Fruit fly (Drosophila melanogaster) whole organism, prepupa: ENCODE data around the gene Alp12.
A peak's percentile ranks its signal among the peaks of the same experiment; 100 is the strongest.

Source experiments
- CG10631 ChIP-seq: fragments of 200-800 bp; sonication (Bioruptor generic); optimal IDR thresholded peaks from 2 replicates; lab custom pipeline; 2016; ENCODE audit warnings: missing biosample characterization, missing genetic modification characterization
- CG10669 ChIP-seq: fragments of 200-800 bp; sonication (Bioruptor generic); optimal IDR thresholded peaks from 3 replicates; lab custom pipeline; 2018; ENCODE audit warnings: missing biosample characterization, mild to moderate bottlenecking, missing genetic modification characterization, moderate library complexity
- CG3032 ChIP-seq: fragments of 200-800 bp; optimal IDR thresholded peaks from 2 replicates; lab custom pipeline; 2019; ENCODE audit warnings: missing biosample characterization, mild to moderate bottlenecking, missing genetic modification characterization, moderate library complexity
- CG31627 ChIP-seq: fragments of 200-800 bp; sonication (Bioruptor generic); optimal IDR thresholded peaks from 3 replicates; lab custom pipeline; 2016; ENCODE audit warnings: missing biosample characterization, missing genetic modification characterization
- CG32006 ChIP-seq: fragments of 200-800 bp; sonication (Bioruptor generic); optimal IDR thresholded peaks from 3 replicates; lab custom pipeline; 2017; ENCODE audit warnings: missing biosample characterization, mild to moderate bottlenecking, missing genetic modification characterization
- CG3919 ChIP-seq: fragments of 200-800 bp; sonication (Bioruptor generic); optimal IDR thresholded peaks from 3 replicates; lab custom pipeline; 2016; ENCODE audit warnings: missing biosample characterization, missing genetic modification characterization
- CG4318 ChIP-seq: fragments of 200-800 bp; sonication (Bioruptor generic); optimal IDR thresholded peaks from 3 replicates; lab custom pipeline; 2017; ENCODE audit warnings: missing biosample characterization, mild to moderate bottlenecking, missing genetic modification characterization
- CG6276 ChIP-seq: fragments of 200-800 bp; sonication (Bioruptor generic); optimal IDR thresholded peaks from 2 replicates; lab custom pipeline; 2017; ENCODE audit warnings: missing biosample characterization, mild to moderate bottlenecking, missing genetic modification characterization
- CG7368 ChIP-seq: fragments of 200-800 bp; sonication (Bioruptor generic); optimal IDR thresholded peaks from 3 replicates; lab custom pipeline; 2016; ENCODE audit warnings: missing biosample characterization, missing genetic modification characterization
- CG8119 ChIP-seq: fragments of 200-800 bp; sonication (Bioruptor generic); IDR thresholded peaks from 3 replicates; pipeline ENCODE4 v1.3.6; 2022; ENCODE audit warnings: missing biosample characterization, missing genetic modification characterization
- CG8319 ChIP-seq: fragments of 200-800 bp; sonication (Bioruptor generic); optimal IDR thresholded peaks from 3 replicates; lab custom pipeline; 2016; ENCODE audit warnings: missing biosample characterization, missing genetic modification characterization
- CG8632 ChIP-seq: fragments of 200-800 bp; sonication (Bioruptor generic); optimal IDR thresholded peaks from 3 replicates; lab custom pipeline; 2016; ENCODE audit warnings: missing biosample characterization, missing genetic modification characterization
- Eip75B ChIP-seq: fragments of 200-800 bp; sonication (Bioruptor generic); optimal IDR thresholded peaks from 3 replicates; lab custom pipeline; 2016; ENCODE audit warnings: missing biosample characterization, missing genetic modification characterization
- Eip78C ChIP-seq: fragments of 200-800 bp; sonication (Bioruptor generic); peaks from one replicate; lab custom pipeline; 2016; ENCODE audit warnings: missing biosample characterization, missing genetic modification characterization
- Ets96B ChIP-seq: fragments of 200-800 bp; optimal IDR thresholded peaks from 2 replicates; lab custom pipeline; 2019; ENCODE audit warnings: missing biosample characterization, mild to moderate bottlenecking, missing genetic modification characterization, moderate library complexity
- Hr39 ChIP-seq: fragments of 200-800 bp; sonication (Bioruptor generic); optimal IDR thresholded peaks from 2 replicates; lab custom pipeline; 2016; ENCODE audit warnings: missing biosample characterization, missing genetic modification characterization
- Hr4 ChIP-seq: fragments of 200-800 bp; sonication (Bioruptor generic); optimal IDR thresholded peaks from 3 replicates; lab custom pipeline; 2016; ENCODE audit warnings: missing biosample characterization, missing genetic modification characterization
- OdsH ChIP-seq: fragments of 200-800 bp; sonication (Bioruptor generic); optimal IDR thresholded peaks from 3 replicates; lab custom pipeline; 2016; ENCODE audit warnings: missing biosample characterization, missing genetic modification characterization
- Smox ChIP-seq: fragments of 200-800 bp; sonication (Bioruptor generic); optimal IDR thresholded peaks from 3 replicates; lab custom pipeline; 2016; ENCODE audit warnings: missing biosample characterization, missing genetic modification characterization
- Sox14 ChIP-seq: fragments of 200-800 bp; sonication (Bioruptor generic); optimal IDR thresholded peaks from 3 replicates; lab custom pipeline; 2016; ENCODE audit warnings: missing biosample characterization, missing genetic modification characterization
- Sox15 ChIP-seq: fragments of 200-800 bp; sonication (Bioruptor generic); optimal IDR thresholded peaks from 3 replicates; lab custom pipeline; 2016; ENCODE audit warnings: missing biosample characterization, missing genetic modification characterization
- dsx ChIP-seq: fragments of 200-800 bp; optimal IDR thresholded peaks from 3 replicates; lab custom pipeline; 2019; ENCODE audit warnings: missing biosample characterization, mild to moderate bottlenecking, missing genetic modification characterization, moderate library complexity; ENCODE audit not compliant: poor library complexity, severe bottlenecking
- eg ChIP-seq: fragments of 200-800 bp; sonication (Bioruptor generic); IDR thresholded peaks from 3 replicates; pipeline ENCODE4 v1.3.6; 2022; ENCODE audit warnings: missing biosample characterization, missing genetic modification characterization
- fd85E ChIP-seq: fragments of 200-800 bp; sonication (Bioruptor generic); optimal IDR thresholded peaks from 3 replicates; lab custom pipeline; 2016; ENCODE audit warnings: missing biosample characterization, missing genetic modification characterization
- pdm3 ChIP-seq: fragments of 200-800 bp; sonication (Bioruptor generic); optimal IDR thresholded peaks from 3 replicates; lab custom pipeline; 2016; ENCODE audit warnings: missing biosample characterization, missing genetic modification characterization
- salr ChIP-seq, 2 experiments: fragments of 200-800 bp; sonication (Bioruptor generic); optimal IDR thresholded peaks; 3 replicates each; lab custom pipeline; 2016 to 2018; ENCODE audit warnings: missing biosample characterization in 2 of 2, missing genetic modification characterization in 2 of 2, mild to moderate bottlenecking in 1 of 2
- spab ChIP-seq: fragments of 200-800 bp; sonication (Bioruptor generic); optimal IDR thresholded peaks from 2 replicates; lab custom pipeline; 2017; ENCODE audit warnings: missing biosample characterization, mild to moderate bottlenecking, missing genetic modification characterization, missing genetic modification reagents
- svp ChIP-seq: fragments of 200-800 bp; sonication (Bioruptor generic); peaks from one replicate; lab custom pipeline; 2016; ENCODE audit warnings: missing biosample characterization, missing genetic modification characterization
- topi ChIP-seq: fragments of 200-800 bp; sonication (Bioruptor generic); optimal IDR thresholded peaks from 3 replicates; lab custom pipeline; 2016; ENCODE audit warnings: missing biosample characterization, missing genetic modification characterization
- vri ChIP-seq: fragments of 200-800 bp; sonication (Bioruptor generic); optimal IDR thresholded peaks from 3 replicates; lab custom pipeline; 2016; ENCODE audit warnings: missing biosample characterization, mild to moderate bottlenecking, missing genetic modification characterization

The Alp12 gene

DNA sequence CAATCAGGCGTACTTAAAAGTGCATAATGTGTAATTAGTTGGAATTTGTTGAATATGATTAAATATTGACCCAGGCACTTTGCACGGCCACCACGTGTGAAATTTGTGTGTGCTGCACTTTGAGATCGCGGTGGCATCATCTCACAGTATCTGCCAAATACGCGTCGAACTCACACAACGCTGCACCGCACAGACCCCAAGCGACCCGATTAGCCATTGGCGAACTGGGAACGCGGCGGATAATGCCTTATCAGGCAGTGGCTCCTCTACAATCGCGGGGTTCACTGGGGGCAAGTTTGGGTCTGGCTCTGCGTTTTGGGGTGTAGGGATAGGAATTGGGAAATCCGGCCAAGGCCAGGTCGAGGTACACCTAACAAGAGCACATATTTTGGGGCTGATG lies 31.4 kb downstream of the Alp12 start:
- TF ChIP-seq svp (GFP tag; lab: Kevin White, UChicago) (peak; percentile 96), Eip75B (GFP tag; lab: Kevin White, UChicago) (no peak), Sox15 (GFP tag; lab: Kevin White, UChicago) (no peak), CG8632 (no peak), CG8119 (0 out of 3 replicates have a peak, but pooled peaks have one; percentile 20)

DNA sequence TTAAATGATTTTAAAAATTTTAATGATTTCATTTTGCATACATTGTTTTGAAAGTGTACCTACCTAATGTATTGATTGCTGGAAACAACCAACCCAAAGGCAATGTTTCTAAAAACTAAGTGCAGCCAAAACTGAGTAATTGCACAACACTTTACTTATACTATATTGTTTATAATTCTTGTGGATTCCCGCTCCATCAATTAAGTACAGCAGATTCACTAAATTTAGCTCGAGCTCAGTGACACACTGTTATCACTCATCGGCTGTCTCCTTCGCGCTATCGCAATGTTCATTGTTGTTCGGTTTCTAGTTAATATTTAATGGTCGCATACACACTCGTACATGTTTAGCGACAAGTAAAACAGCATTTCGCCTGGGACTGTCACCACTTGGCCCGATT lies 31.9 kb downstream of the Alp12 start:
- TF ChIP-seq CG7368 (GFP tag; lab: Kevin White, UChicago) (no peak), OdsH (no peak), topi (GFP tag; lab: Kevin White, UChicago) (no peak), Smox (GFP tag; lab: Kevin White, UChicago) (no peak), vri (no peak), CG3032 (tag; lab: Kevin White, UChicago) (no peak), dsx (peak; percentile 4)

- TF ChIP-seq pdm3 (GFP tag; lab: Kevin White, UChicago), result no peak
These were observed 34.2 kb downstream of the Alp12 start for dm6 chr2L:19457890-19458580.

dm6 chr2L:19459404-19459803 lies 35.6 kb downstream of the Alp12 start:
- TF ChIP-seq svp (GFP tag; lab: Kevin White, UChicago) (peak; percentile 5), Hr39 (GFP tag; lab: Kevin White, UChicago) (no peak)

- TF ChIP-seq CG7368 (GFP tag; lab: Kevin White, UChicago) (no peak), CG8319 (no peak)
- TF ChIP-seq, all 60 proteins: peak for 0
These were observed 39.0 kb downstream of the Alp12 start for dm6 chr2L:19462898-19463297.

DNA sequence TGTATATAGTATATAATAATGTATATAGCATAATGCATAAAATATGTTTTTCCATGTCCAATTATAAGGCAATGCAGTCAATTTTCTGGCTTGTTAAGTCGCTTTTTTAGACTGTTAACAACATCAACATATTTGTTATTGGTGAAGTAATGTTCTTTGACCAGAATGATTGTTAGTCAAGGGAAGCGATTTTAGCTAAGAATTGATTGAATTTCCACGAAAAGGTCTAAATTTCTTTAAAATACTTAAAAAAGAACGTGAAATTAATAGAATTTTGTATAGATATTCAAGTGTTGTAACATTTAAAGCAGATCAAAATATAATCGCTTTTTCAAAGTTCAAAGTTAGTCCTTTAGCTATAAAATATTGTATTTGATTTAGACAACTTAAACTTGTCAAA lies 39.6 kb downstream of the Alp12 start:
- TF ChIP-seq CG31627, result no peak
- peak; percentile 9 for TF ChIP-seq Hr4
- no peak for TF ChIP-seq CG10669 (GFP tag; lab: Kevin White, UChicago)
- TF ChIP-seq Ets96B (tag; lab: Kevin White, UChicago), result no peak
- peak; percentile 0 for TF ChIP-seq spab (GFP tag; lab: Kevin White, UChicago)
- no peak for TF ChIP-seq fd85E (GFP tag; lab: Kevin White, UChicago)
- TF ChIP-seq svp (GFP tag; lab: Kevin White, UChicago), result peak; percentile 48
- peak; percentile 52 for TF ChIP-seq CG6276
- TF ChIP-seq pdm3 (GFP tag; lab: Kevin White, UChicago), result peak; percentile 1
- TF ChIP-seq Eip78C (GFP tag; lab: Kevin White, UChicago), result peak; percentile 84
- TF ChIP-seq CG10631 (GFP tag; lab: Kevin White, UChicago), result peak; percentile 24
- peak; percentile 10 for TF ChIP-seq CG3032 (tag; lab: Kevin White, UChicago)
- peak in 1 of 2 experiments; percentile 36 for TF ChIP-seq salr (GFP tag; optimal IDR thresholded peaks at IDR 0.05; lab: Kevin White, UChicago)
- TF ChIP-seq CG4318 (GFP tag; lab: Kevin White, UChicago), result peak; percentile 58
- TF ChIP-seq Sox14 (GFP tag; lab: Kevin White, UChicago), result peak; percentile 0
- TF ChIP-seq OdsH, result peak; percentile 17
- TF ChIP-seq CG32006 (GFP tag; lab: Kevin White, UChicago), result peak; percentile 75
- no peak for TF ChIP-seq eg
- peak; percentile 9 for TF ChIP-seq CG3919
